Worm (Caenorhabditis elegans) whole organism, L2 larva: ENCODE measurements around the gene F47B8.2.
"Not testable (repeated sequence)": the region's sequence is repeated elsewhere in the genome, so short reads cannot be mapped to it uniquely, and the experiment has no call there.

Experiments used
- ama-1 ChIP-seq: fragments of 150-350 bp; optimal IDR thresholded peaks from 2 replicates; lab custom pipeline; 2018; ENCODE audit warnings: inconsistent platforms
- ceh-82 ChIP-seq: fragments of 150-350 bp; optimal IDR thresholded peaks from 2 replicates; lab custom pipeline; 2014; ENCODE audit warnings: missing biosample characterization, missing genetic modification characterization
- egl-27 ChIP-seq: sonication (generic microtip); optimal IDR thresholded peaks from 3 replicates; lab custom pipeline; 2017; ENCODE audit warnings: missing biosample characterization, missing genetic modification reagents, missing genetic modification characterization
- elt-1 ChIP-seq: fragments of 150-350 bp; optimal IDR thresholded peaks from 2 replicates; lab custom pipeline; 2014; ENCODE audit warnings: missing biosample characterization, missing genetic modification characterization
- nhr-6 ChIP-seq: fragments of 150-350 bp; optimal IDR thresholded peaks from 2 replicates; lab custom pipeline; 2014; ENCODE audit warnings: missing biosample characterization, missing genetic modification characterization
- ztf-11 ChIP-seq: sonication (generic microtip); optimal IDR thresholded peaks from 2 replicates; lab custom pipeline; 2017; ENCODE audit warnings: missing biosample characterization, missing genetic modification characterization

DNA sequence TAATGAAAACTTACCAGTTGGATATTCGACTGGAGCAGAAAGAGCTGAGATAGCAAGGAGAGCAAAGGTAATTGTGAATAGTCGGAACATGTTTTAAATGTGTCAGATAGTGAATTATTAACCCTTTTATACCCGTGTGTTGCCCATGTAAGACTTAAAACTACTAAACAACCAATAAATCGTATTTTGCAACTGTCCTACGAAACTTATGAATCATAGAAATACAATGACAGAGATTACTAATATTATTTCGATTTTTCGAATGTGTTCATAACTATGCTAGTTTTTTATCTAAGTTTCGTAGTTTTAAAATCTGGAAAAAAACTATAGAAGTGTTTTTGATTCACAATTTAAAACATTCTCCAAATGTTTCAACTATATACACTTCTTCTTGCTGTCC is 9.7 kb downstream of the F47B8.2 start, which contains the start of gene spig-4:
- not testable (repeated sequence) for TF ChIP-seq ceh-82 (tag; lab: Kevin White, UChicago); elt-1; ztf-11 (tag; lab: Kevin White, UChicago); ama-1 (lab: Kevin White, UChicago); egl-27 (tag; lab: Kevin White, UChicago); nhr-6
